Worm (Caenorhabditis elegans) whole organism, L1 larva: Measurements from ENCODE around the gene srd-5.

Experiments used
- C16A3.4 ChIP-seq: fragments of 150-350 bp; optimal IDR thresholded peaks from 2 replicates; lab custom pipeline; 2014; ENCODE audit warnings: missing biosample characterization, missing genetic modification characterization
- aha-1 ChIP-seq: fragments of 150-350 bp; optimal IDR thresholded peaks from 2 replicates; lab custom pipeline; 2014; ENCODE audit warnings: missing biosample characterization, missing genetic modification characterization
- aly-2 ChIP-seq: fragments of 150-350 bp; optimal IDR thresholded peaks from 2 replicates; lab custom pipeline; 2014; ENCODE audit warnings: missing biosample characterization, missing genetic modification characterization
- ama-1 ChIP-seq: fragments of 150-350 bp; optimal IDR thresholded peaks from 2 replicates; lab custom pipeline; 2014
- blmp-1 ChIP-seq: fragments of 150-350 bp; optimal IDR thresholded peaks from 2 replicates; lab custom pipeline; 2014; ENCODE audit warnings: missing biosample characterization, missing genetic modification characterization
- ceh-63 ChIP-seq: fragments of 200-800 bp; sonication (Bioruptor generic); optimal IDR thresholded peaks from 2 replicates; lab custom pipeline; 2018; ENCODE audit warnings: mild to moderate bottlenecking, missing genetic modification characterization, missing compliant biosample characterization
- ceh-82 ChIP-seq, 3 experiments: fragments of 150-350 bp in 1 of 3; sonication (generic microtip) in 2 of 3; optimal IDR thresholded peaks; 2 replicates each; lab custom pipeline; 2014 to 2017; ENCODE audit warnings: missing biosample characterization in 3 of 3, missing genetic modification characterization in 3 of 3
- ces-1 ChIP-seq: fragments of 150-350 bp; optimal IDR thresholded peaks from 2 replicates; lab custom pipeline; 2014; ENCODE audit warnings: missing biosample characterization, missing genetic modification reagents, missing genetic modification characterization
- dsc-1 ChIP-seq: sonication (generic microtip); optimal IDR thresholded peaks from 2 replicates; lab custom pipeline; 2016; ENCODE audit warnings: mild to moderate bottlenecking, missing genetic modification characterization, missing compliant biosample characterization
- efl-1 ChIP-seq, 4 experiments: fragments of 150-350 bp; optimal IDR thresholded peaks in 3 of 4; peaks in 1 of 4; 1 replicate in 1 of 4; 2 replicates in 3 of 4; lab custom pipeline; 2014; ENCODE audit warnings: missing biosample characterization in 2 of 4, missing genetic modification characterization in 2 of 4, missing genetic modification reagents in 2 of 4
- egl-13 ChIP-seq: sonication (generic microtip); optimal IDR thresholded peaks from 2 replicates; lab custom pipeline; 2016; ENCODE audit warnings: missing genotype, missing genetic modification reagents, missing genetic modification characterization, missing compliant biosample characterization
- elt-2 ChIP-seq: sonication (generic microtip); optimal IDR thresholded peaks from 2 replicates; lab custom pipeline; 2016; ENCODE audit warnings: missing genetic modification characterization, mild to moderate bottlenecking, inconsistent platforms, missing compliant biosample characterization, missing genetic modification reagents
- elt-3 ChIP-seq, 6 experiments: fragments of 150-350 bp in 1 of 6; sonication (generic microtip); optimal IDR thresholded peaks; 2 replicates each; lab custom pipeline; 2017 to 2018; ENCODE audit warnings: missing biosample characterization in 6 of 6, missing genetic modification characterization in 6 of 6, inconsistent platforms in 1 of 6
- fkh-10 ChIP-seq: sonication (generic microtip); optimal IDR thresholded peaks from 2 replicates; lab custom pipeline; 2017; ENCODE audit warnings: missing biosample characterization, missing genetic modification reagents, missing genetic modification characterization
- fkh-8 ChIP-seq: sonication (generic microtip); optimal IDR thresholded peaks from 2 replicates; lab custom pipeline; 2016; ENCODE audit warnings: mild to moderate bottlenecking, missing genetic modification characterization, missing compliant biosample characterization
- grh-1 ChIP-seq: fragments of 200-800 bp; sonication (Bioruptor generic); IDR thresholded peaks from 2 replicates; pipeline ENCODE4 v1.3.6; 2022; ENCODE audit warnings: missing genetic modification reagents, missing genetic modification characterization, missing compliant biosample characterization
- jun-1 ChIP-seq: fragments of 150-350 bp; optimal IDR thresholded peaks from 2 replicates; lab custom pipeline; 2014; ENCODE audit warnings: missing biosample characterization, missing genetic modification reagents, missing genetic modification characterization
- lin-14 ChIP-seq: fragments of 200-800 bp; sonication (Bioruptor generic); optimal IDR thresholded peaks from 2 replicates; lab custom pipeline; 2018; ENCODE audit warnings: mild to moderate bottlenecking, missing genetic modification characterization, moderate library complexity, missing compliant biosample characterization
- lin-15B ChIP-seq: fragments of 150-350 bp; sonication (generic microtip); optimal IDR thresholded peaks from 3 replicates; lab custom pipeline; 2014; ENCODE audit warnings: missing biosample characterization, missing genetic modification characterization
- lin-39 ChIP-seq: fragments of 150-350 bp; optimal IDR thresholded peaks from 2 replicates; lab custom pipeline; 2014; ENCODE audit warnings: missing biosample characterization, missing genetic modification reagents, missing genetic modification characterization
- mep-1 ChIP-seq: fragments of 150-350 bp; optimal IDR thresholded peaks from 2 replicates; lab custom pipeline; 2014; ENCODE audit warnings: missing biosample characterization, missing genetic modification characterization
- nhr-12 ChIP-seq: sonication (generic microtip); optimal IDR thresholded peaks from 2 replicates; lab custom pipeline; 2017; ENCODE audit warnings: missing biosample characterization, missing genetic modification characterization
- nhr-84 ChIP-seq: sonication (generic microtip); optimal IDR thresholded peaks from 2 replicates; lab custom pipeline; 2017; ENCODE audit warnings: missing biosample characterization, missing genetic modification characterization
- nhr-85 ChIP-seq: sonication (generic microtip); peaks from one replicate; lab custom pipeline; 2016; ENCODE audit warnings: missing genetic modification characterization, inconsistent platforms, missing compliant biosample characterization
- pag-3 ChIP-seq: sonication (generic microtip); optimal IDR thresholded peaks from 2 replicates; lab custom pipeline; 2017; ENCODE audit warnings: missing genetic modification characterization, mild to moderate bottlenecking, missing compliant biosample characterization, antibody characterized with exemption, borderline replicate concordance; ENCODE audit not compliant: insufficient read depth
- pax-3 ChIP-seq: fragments of 200-800 bp; sonication (Bioruptor generic); optimal IDR thresholded peaks from 2 replicates; lab custom pipeline; 2018; ENCODE audit warnings: mild to moderate bottlenecking, missing genetic modification characterization, moderate library complexity, missing compliant biosample characterization
- skn-1 ChIP-seq: fragments of 150-350 bp; optimal IDR thresholded peaks from 2 replicates; lab custom pipeline; 2014; ENCODE audit warnings: missing biosample characterization, missing genetic modification characterization
- snu-23 ChIP-seq: sonication (generic microtip); optimal IDR thresholded peaks from 2 replicates; lab custom pipeline; 2016; ENCODE audit warnings: missing genetic modification characterization, missing compliant biosample characterization
- tbx-2 ChIP-seq: sonication (generic microtip); optimal IDR thresholded peaks from 2 replicates; lab custom pipeline; 2016; ENCODE audit warnings: missing genetic modification characterization, missing compliant biosample characterization
- unc-30 ChIP-seq: sonication (generic microtip); optimal IDR thresholded peaks from 2 replicates; lab custom pipeline; 2017; ENCODE audit warnings: missing biosample characterization, missing genetic modification characterization
- unc-86 ChIP-seq: sonication (generic microtip); optimal IDR thresholded peaks from 2 replicates; lab custom pipeline; 2016; ENCODE audit warnings: missing genetic modification characterization, missing compliant biosample characterization
- unc-98 ChIP-seq: fragments of 200-800 bp; sonication (Bioruptor generic); IDR thresholded peaks from 2 replicates; pipeline ENCODE4 v1.3.6; 2022; ENCODE audit warnings: missing genetic modification characterization, missing compliant biosample characterization
- ztf-4 ChIP-seq: fragments of 150-350 bp; optimal IDR thresholded peaks from 2 replicates; lab custom pipeline; 2014; ENCODE audit warnings: missing biosample characterization, missing genetic modification characterization

srd-5 gene

ce11 chrIV:5674435-5674834 is at the start of gene srd-5:
TSS of gene srd-5 (minus strand) at chrIV:5674535.
- no peak for TF ChIP-seq lin-39 (tag; lab: Kevin White, UChicago)
- no peak for TF ChIP-seq jun-1 (tag; lab: Kevin White, UChicago)
- TF ChIP-seq C16A3.4 (tag; lab: Kevin White, UChicago) = no peak
- no peak for TF ChIP-seq elt-3 (tag; optimal IDR thresholded peaks at IDR 0.05; lab: Kevin White, UChicago)
- no peak for TF ChIP-seq aly-2
- no peak for TF ChIP-seq nhr-84
- TF ChIP-seq elt-2 (tag; lab: Kevin White, UChicago) = no peak

- TF ChIP-seq nhr-85 (tag; lab: Kevin White, UChicago) (peak; percentile 39), unc-98 (no peak), tbx-2 (tag; lab: Kevin White, UChicago) (no peak), pag-3 (tag; lab: Kevin White, UChicago) (no peak), C16A3.4 (tag; lab: Kevin White, UChicago) (no peak), lin-14 (GFP tag; lab: Kevin White, UChicago) (peak; percentile 50), ztf-4 (tag; lab: Kevin White, UChicago) (no peak), lin-15B (tag; lab: Kevin White, UChicago) (no peak), fkh-8 (no peak), fkh-10 (GFP tag; lab: Kevin White, UChicago) (peak; percentile 70), pax-3 (tag; lab: Kevin White, UChicago) (no peak), dsc-1 (tag; lab: Kevin White, UChicago) (no peak), nhr-12 (tag; lab: Kevin White, UChicago) (no peak)
These were observed 49.3 kb upstream of the srd-5 start for ce11 chrIV:5723659-5724058.

- TF ChIP-seq grh-1 (GFP tag; lab: Robert Waterston, UW) (no peak), fkh-10 (GFP tag; lab: Kevin White, UChicago) (peak; percentile 29), efl-1 (optimal IDR thresholded peaks at IDR 0.05; lab: Kevin White, UChicago) (no peak), efl-1 (GFP tag; optimal IDR thresholded peaks at IDR 0.05 in 1 of 2; lab: Kevin White, UChicago) (peak in 1 of 2 experiments; percentile 41)
These were observed 41.2 kb upstream of the srd-5 start for ce11 chrIV:5715341-5716112.

- TF ChIP-seq egl-13 (tag; lab: Kevin White, UChicago) = no peak
- TF ChIP-seq unc-86 = no peak
- no peak for TF ChIP-seq unc-30 (tag; lab: Kevin White, UChicago)
- TF ChIP-seq nhr-85 (tag; lab: Kevin White, UChicago) = peak; percentile 19
- no peak for TF ChIP-seq ztf-4 (tag; lab: Kevin White, UChicago)
- peak; percentile 88 for TF ChIP-seq blmp-1 (tag; lab: Kevin White, UChicago)
These were observed 34.5 kb upstream of the srd-5 start, which contains the start of gene C55C3.1 for ce11 chrIV:5708796-5709195. TSS of gene C55C3.1 (plus strand) at chrIV:5709096.

ce11 chrIV:5706603-5707002 is 32.3 kb upstream of the srd-5 start:
- TF ChIP-seq mep-1 (tag; lab: Kevin White, UChicago) = peak; percentile 3
- no peak for TF ChIP-seq ces-1 (GFP tag; lab: Kevin White, UChicago)
- peak in 1 of 6 experiments; percentile 59 for TF ChIP-seq elt-3 (tag; optimal IDR thresholded peaks at IDR 0.05; lab: Kevin White, UChicago)
- no peak for TF ChIP-seq skn-1 (tag; lab: Kevin White, UChicago)
- no peak for TF ChIP-seq ztf-4 (tag; lab: Kevin White, UChicago)
- TF ChIP-seq nhr-85 (tag; lab: Kevin White, UChicago) = peak; percentile 46
- no peak for TF ChIP-seq ceh-63
- no peak for TF ChIP-seq aha-1 (tag; lab: Kevin White, UChicago)
- TF ChIP-seq ceh-82 (tag; optimal IDR thresholded peaks at IDR 0.05; lab: Kevin White, UChicago) = no peak
- TF ChIP-seq ama-1 (lab: Kevin White, UChicago) = no peak
- TF ChIP-seq blmp-1 (tag; lab: Kevin White, UChicago) = peak; percentile 79
- TF ChIP-seq snu-23 = peak; percentile 27
